Fruit fly (Drosophila melanogaster): Measurements from ENCODE around the gene Rpt4.

The Rpt4 gene

dm6 chrX:6278879-6279628 lies 12.0 kb downstream of the Rpt4 start:
- no peak for TF ChIP-seq Dll (optimal IDR thresholded peaks at IDR 0.05)
- TF ChIP-seq CG8478 (optimal IDR thresholded peaks at IDR 0.05): peak; percentile 69
- TF ChIP-seq EcR (GFP tag; optimal IDR thresholded peaks at IDR 0.05): no peak
- no peak for TF ChIP-seq pan (optimal IDR thresholded peaks at IDR 0.05)
- TF ChIP-seq usp (GFP tag; optimal IDR thresholded peaks at IDR 0.05): no peak
- no peak for TF ChIP-seq psq (optimal IDR thresholded peaks at IDR 0.05)

- TF ChIP-seq psq (optimal IDR thresholded peaks at IDR 0.05) (no peak), CG8478 (optimal IDR thresholded peaks at IDR 0.05) (no peak), usp (GFP tag; optimal IDR thresholded peaks at IDR 0.05) (no peak), pan (optimal IDR thresholded peaks at IDR 0.05) (no peak), Dll (optimal IDR thresholded peaks at IDR 0.05) (no peak), EcR (GFP tag; optimal IDR thresholded peaks at IDR 0.05) (no peak)
These were observed 14.5 kb downstream of the Rpt4 start, which contains the start of gene CG3566 for dm6 chrX:6276590-6276989. TSS of gene CG3566 (minus strand) at chrX:6276724.

- no peak for TF ChIP-seq CG8478 (optimal IDR thresholded peaks at IDR 0.05)
These were observed 23.1 kb downstream of the Rpt4 start, which contains the start of gene Spt6 for dm6 chrX:6267745-6268582. TSS of gene Spt6 (plus strand) at chrX:6267797.

- TF ChIP-seq Dll (optimal IDR thresholded peaks at IDR 0.05): no peak
- no peak for TF ChIP-seq EcR (GFP tag; optimal IDR thresholded peaks at IDR 0.05)
- no peak for TF ChIP-seq psq (optimal IDR thresholded peaks at IDR 0.05)
- TF ChIP-seq pan (optimal IDR thresholded peaks at IDR 0.05): no peak
- no peak for TF ChIP-seq CG8478 (optimal IDR thresholded peaks at IDR 0.05)
- no peak for TF ChIP-seq usp (GFP tag; optimal IDR thresholded peaks at IDR 0.05)
These were observed 23.8 kb downstream of the Rpt4 start, which contains the start of gene schlank for dm6 chrX:6267187-6267711. TSS of gene schlank (minus strand) at chrX:6267228.

dm6 chrX:6266092-6266491 lies 25.0 kb downstream of the Rpt4 start:
- no peak for TF ChIP-seq usp (GFP tag; optimal IDR thresholded peaks at IDR 0.05)
- no peak for TF ChIP-seq psq (optimal IDR thresholded peaks at IDR 0.05)

dm6 chrX:6265456-6265877 lies 25.6 kb downstream of the Rpt4 start:
- no peak for TF ChIP-seq CG8478 (optimal IDR thresholded peaks at IDR 0.05)
- TF ChIP-seq pan (optimal IDR thresholded peaks at IDR 0.05): no peak
- TF ChIP-seq psq (optimal IDR thresholded peaks at IDR 0.05): no peak
- TF ChIP-seq EcR (GFP tag; optimal IDR thresholded peaks at IDR 0.05): no peak
- TF ChIP-seq Dll (optimal IDR thresholded peaks at IDR 0.05): no peak
- no peak for TF ChIP-seq usp (GFP tag; optimal IDR thresholded peaks at IDR 0.05)

dm6 chrX:6264456-6264855 lies 26.6 kb downstream of the Rpt4 start:
- TF ChIP-seq pan (optimal IDR thresholded peaks at IDR 0.05): no peak
- TF ChIP-seq EcR (GFP tag; optimal IDR thresholded peaks at IDR 0.05): no peak
- no peak for TF ChIP-seq psq (optimal IDR thresholded peaks at IDR 0.05)
- no peak for TF ChIP-seq Dll (optimal IDR thresholded peaks at IDR 0.05)
- TF ChIP-seq CG8478 (optimal IDR thresholded peaks at IDR 0.05): no peak

dm6 chrX:6263614-6264130 lies 27.4 kb downstream of the Rpt4 start:
- TF ChIP-seq usp (GFP tag; optimal IDR thresholded peaks at IDR 0.05): no peak
- TF ChIP-seq CG8478 (optimal IDR thresholded peaks at IDR 0.05): no peak
- no peak for TF ChIP-seq pan (optimal IDR thresholded peaks at IDR 0.05)
- no peak for TF ChIP-seq Dll (optimal IDR thresholded peaks at IDR 0.05)
- no peak for TF ChIP-seq EcR (GFP tag; optimal IDR thresholded peaks at IDR 0.05)
- TF ChIP-seq psq (optimal IDR thresholded peaks at IDR 0.05): no peak

dm6 chrX:6260900-6261299 lies 30.1 kb downstream of the Rpt4 start, which contains the start of gene Josd:
TSS of gene Josd (plus strand) at chrX:6261169.
- TF ChIP-seq Dll (optimal IDR thresholded peaks at IDR 0.05) (no peak), psq (optimal IDR thresholded peaks at IDR 0.05) (no peak), CG8478 (optimal IDR thresholded peaks at IDR 0.05) (no peak), EcR (GFP tag; optimal IDR thresholded peaks at IDR 0.05) (no peak), usp (GFP tag; optimal IDR thresholded peaks at IDR 0.05) (no peak), pan (optimal IDR thresholded peaks at IDR 0.05) (no peak)

- no peak for TF ChIP-seq pan (optimal IDR thresholded peaks at IDR 0.05)
These were observed 31.3 kb downstream of the Rpt4 start for dm6 chrX:6259696-6260095.

- TF ChIP-seq pan (optimal IDR thresholded peaks at IDR 0.05) (no peak), Dll (optimal IDR thresholded peaks at IDR 0.05) (no peak), usp (GFP tag; optimal IDR thresholded peaks at IDR 0.05) (no peak), CG8478 (optimal IDR thresholded peaks at IDR 0.05) (no peak), EcR (GFP tag; optimal IDR thresholded peaks at IDR 0.05) (no peak)
These were observed 35.6 kb downstream of the Rpt4 start, which contains the start of the genes Rbcn-3A and Spx for dm6 chrX:6255414-6255915. TSS of gene Rbcn-3A (minus strand) at chrX:6255487. TSS of gene Spx (plus strand) at chrX:6255822.

All from whole organism.